Worm (Caenorhabditis elegans) whole organism, early embryonic: ENCODE measurements around the gene hsp-90.

Experiments
- F13C5.2 ChIP-seq: sonication (generic microtip); optimal IDR thresholded peaks from 2 replicates; lab custom pipeline; 2017; ENCODE audit warnings: mild to moderate bottlenecking, missing genetic modification characterization, inconsistent platforms, missing compliant biosample characterization
- ama-1 ChIP-seq: fragments of 150-350 bp; optimal IDR thresholded peaks from 2 replicates; lab custom pipeline; 2014
- ceh-13 ChIP-seq: fragments of 200-800 bp; sonication (Bioruptor generic); optimal IDR thresholded peaks from 2 replicates; lab custom pipeline; 2018; ENCODE audit warnings: mild to moderate bottlenecking, missing genetic modification characterization, missing compliant biosample characterization
- tbx-11 ChIP-seq: fragments of 200-800 bp; sonication (Bioruptor generic); IDR thresholded peaks from 2 replicates; pipeline ENCODE4 v1.3.6; 2022; ENCODE audit warnings: missing genetic modification characterization, missing compliant biosample characterization

- TF ChIP-seq tbx-11 (GFP tag; lab: Robert Waterston, UW), result no peak
- TF ChIP-seq F13C5.2 (tag; lab: Kevin White, UChicago), result no peak
- TF ChIP-seq ceh-13 (GFP tag; lab: Kevin White, UChicago), result no peak
- no peak for TF ChIP-seq ama-1
Observed at ce11 chrV:14728754-14729153, 44.0 kb downstream of the hsp-90 start, which contains the start of gene Y50E8A.2.
